Fruit fly (Drosophila melanogaster) whole organism, prepupa: ENCODE measurements around the gene RhoGAP19D.
A peak's percentile ranks its signal among the peaks of the same experiment; 100 is the strongest.

Source experiments
- Blimp-1 ChIP-seq: fragments of 200-800 bp; sonication (Bioruptor generic); optimal IDR thresholded peaks from 3 replicates; lab custom pipeline; 2017; ENCODE audit warnings: missing biosample characterization, missing genetic modification characterization, mild to moderate bottlenecking, moderate library complexity, missing genetic modification reagents
- CG10669 ChIP-seq: fragments of 200-800 bp; sonication (Bioruptor generic); optimal IDR thresholded peaks from 3 replicates; lab custom pipeline; 2018; ENCODE audit warnings: missing biosample characterization, mild to moderate bottlenecking, missing genetic modification characterization, moderate library complexity
- CG34406 ChIP-seq: fragments of 200-800 bp; sonication (Bioruptor generic); optimal IDR thresholded peaks from 3 replicates; lab custom pipeline; 2016; ENCODE audit warnings: missing biosample characterization, missing genetic modification characterization
- CG6276 ChIP-seq: fragments of 200-800 bp; sonication (Bioruptor generic); optimal IDR thresholded peaks from 2 replicates; lab custom pipeline; 2017; ENCODE audit warnings: missing biosample characterization, mild to moderate bottlenecking, missing genetic modification characterization
- CG6792 ChIP-seq: fragments of 200-800 bp; sonication (Bioruptor generic); optimal IDR thresholded peaks from 3 replicates; lab custom pipeline; 2016; ENCODE audit warnings: missing biosample characterization, missing genetic modification characterization
- CG6854 ChIP-seq: fragments of 200-800 bp; sonication (Bioruptor generic); optimal IDR thresholded peaks from 2 replicates; lab custom pipeline; 2017; ENCODE audit warnings: missing biosample characterization, mild to moderate bottlenecking, missing genetic modification characterization
- CG7368 ChIP-seq: fragments of 200-800 bp; sonication (Bioruptor generic); optimal IDR thresholded peaks from 3 replicates; lab custom pipeline; 2016; ENCODE audit warnings: missing biosample characterization, missing genetic modification characterization
- CG9139 ChIP-seq: fragments of 200-800 bp; sonication (Bioruptor generic); optimal IDR thresholded peaks from 3 replicates; lab custom pipeline; 2017; ENCODE audit warnings: missing biosample characterization, mild to moderate bottlenecking, missing genetic modification characterization
- Gug ChIP-seq: fragments of 200-800 bp; sonication (Bioruptor generic); IDR thresholded peaks from 2 replicates; pipeline ENCODE4 v1.3.6; 2022; ENCODE audit warnings: missing biosample characterization, missing genetic modification characterization
- Hr39 ChIP-seq: fragments of 200-800 bp; sonication (Bioruptor generic); optimal IDR thresholded peaks from 2 replicates; lab custom pipeline; 2016; ENCODE audit warnings: missing biosample characterization, missing genetic modification characterization
- Lpt ChIP-seq: fragments of 200-800 bp; sonication (Bioruptor generic); optimal IDR thresholded peaks from 3 replicates; lab custom pipeline; 2016; ENCODE audit warnings: missing biosample characterization, missing genetic modification characterization
- net ChIP-seq: fragments of 200-800 bp; sonication (Bioruptor generic); optimal IDR thresholded peaks from 3 replicates; lab custom pipeline; 2016; ENCODE audit warnings: missing biosample characterization, missing genetic modification characterization
- svp ChIP-seq: fragments of 200-800 bp; sonication (Bioruptor generic); peaks from one replicate; lab custom pipeline; 2016; ENCODE audit warnings: missing biosample characterization, missing genetic modification characterization
- vri ChIP-seq: fragments of 200-800 bp; sonication (Bioruptor generic); optimal IDR thresholded peaks from 3 replicates; lab custom pipeline; 2016; ENCODE audit warnings: missing biosample characterization, mild to moderate bottlenecking, missing genetic modification characterization

DNA sequence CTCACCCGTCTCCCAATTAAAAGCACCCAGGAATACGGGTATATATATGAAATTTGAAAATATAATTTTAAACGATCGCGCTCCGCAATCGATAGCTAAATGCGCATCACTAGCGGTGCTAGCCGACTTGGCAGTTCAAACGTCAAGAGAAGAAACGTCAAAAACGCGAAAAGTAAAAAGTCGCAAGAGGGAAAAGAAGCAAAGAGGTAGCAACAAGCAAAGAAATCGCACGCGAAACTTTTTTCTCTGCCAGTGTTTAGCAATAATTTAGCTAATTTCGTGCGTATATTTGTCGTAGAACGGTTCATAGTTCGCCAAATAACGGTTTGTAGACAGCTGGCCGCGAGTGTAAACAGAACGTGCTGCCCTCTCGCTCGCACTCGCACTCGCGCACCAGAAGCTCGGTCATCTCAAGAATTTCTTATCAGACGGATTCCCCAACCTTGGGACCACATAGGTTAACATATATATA is 924 bp upstream of the RhoGAP19D start, which contains the start of gene CG1812:
- TF ChIP-seq CG6854 (no peak), CG6276 (GFP tag; lab: Kevin White, UChicago) (peak; percentile 12), Blimp-1 (GFP tag; lab: Kevin White, UChicago) (peak; percentile 6), Gug (GFP tag; lab: Robert Waterston, UW) (0 out of 2 replicates have a peak, but pooled peaks have one; percentile 28), CG34406 (GFP tag; lab: Kevin White, UChicago) (peak; percentile 34), net (peak; percentile 71), svp (GFP tag; lab: Kevin White, UChicago) (peak; percentile 98), CG7368 (GFP tag; lab: Kevin White, UChicago) (peak; percentile 56), Lpt (GFP tag; lab: Kevin White, UChicago) (peak; percentile 33), CG10669 (peak; percentile 54), vri (GFP tag; lab: Kevin White, UChicago) (peak; percentile 46), CG9139 (GFP tag; lab: Kevin White, UChicago) (no peak), CG6792 (peak; percentile 62), Hr39 (GFP tag; lab: Kevin White, UChicago) (peak; percentile 47)
